Fruit fly (Drosophila melanogaster) whole organism: ENCODE results near the gene Adgf-A.

ENCODE experiments used
- CG8478 ChIP-seq: fragments of >200 bp; optimal IDR thresholded peaks from 2 replicates; lab custom pipeline; 2018; ENCODE audit warnings: inconsistent platforms
- Dll ChIP-seq: fragments of >200 bp; optimal IDR thresholded peaks from 2 replicates; lab custom pipeline; 2017
- EcR ChIP-seq, 2 experiments: fragments of >200 bp; optimal IDR thresholded peaks; 2 replicates each; lab custom pipeline; 2017; ENCODE audit warnings: missing biosample characterization in 2 of 2, missing genetic modification characterization in 2 of 2, missing genetic modification reagents in 2 of 2
- psq ChIP-seq: fragments of >200 bp; optimal IDR thresholded peaks from 2 replicates; lab custom pipeline; 2017
- usp ChIP-seq: fragments of >200 bp; optimal IDR thresholded peaks from 2 replicates; lab custom pipeline; 2017; ENCODE audit warnings: missing biosample characterization, missing genetic modification characterization, mixed read lengths

DNA sequence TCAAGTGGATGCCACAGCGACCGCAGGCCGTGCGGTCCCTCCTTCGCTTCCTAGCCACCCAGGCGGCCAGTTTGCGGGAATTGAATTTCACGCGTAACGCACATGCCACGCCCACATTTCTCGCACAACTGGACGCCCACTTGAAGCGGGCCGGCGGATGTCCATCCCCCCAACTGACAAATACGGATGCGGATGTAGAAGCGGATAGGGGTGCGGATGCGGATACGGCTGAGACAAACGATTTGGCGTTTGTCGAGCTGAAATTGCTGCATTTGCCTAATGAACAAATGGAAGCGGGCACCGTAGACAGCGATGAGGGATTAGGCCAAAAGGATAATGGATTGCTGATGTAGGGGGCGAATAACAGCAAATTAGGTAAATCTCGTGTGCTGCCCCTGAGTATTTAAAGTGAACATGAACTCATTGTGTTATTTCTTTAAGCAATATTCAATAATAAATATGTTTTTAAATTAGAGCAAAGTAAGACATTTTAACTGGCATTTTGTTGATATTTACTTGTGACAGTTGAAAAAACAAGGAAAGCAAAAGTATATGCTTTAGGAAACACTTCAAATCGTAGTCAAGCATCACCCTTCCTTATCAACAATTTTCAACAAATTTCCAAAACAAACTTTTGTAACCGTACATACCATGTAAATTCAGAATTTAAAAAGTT, 4.7 kb downstream of the Adgf-A start, which contains the start of gene CG32181:
- TF ChIP-seq psq (no peak), CG8478 (lab: Kevin White, UChicago) (no peak), usp (no peak), Dll (no peak), EcR (GFP tag; optimal IDR thresholded peaks at IDR 0.05; lab: Kevin White, UChicago) (no peak)
